Worm (Caenorhabditis elegans) whole organism, L3 larva: Measurements from ENCODE around the gene M151.7.

Experiments
- R02D3.7 ChIP-seq: fragments of 150-350 bp; optimal IDR thresholded peaks from 2 replicates; lab custom pipeline; 2014; ENCODE audit warnings: missing biosample characterization, missing genetic modification characterization
- ZK546.5 ChIP-seq: sonication (generic microtip); optimal IDR thresholded peaks from 2 replicates; lab custom pipeline; 2017; ENCODE audit warnings: missing biosample characterization, missing genetic modification characterization
- ama-1 ChIP-seq: fragments of 150-350 bp; optimal IDR thresholded peaks from 2 replicates; lab custom pipeline; 2018
- ceh-16 ChIP-seq: sonication (generic microtip); optimal IDR thresholded peaks from 2 replicates; lab custom pipeline; 2017; ENCODE audit warnings: missing biosample characterization, missing genetic modification characterization
- ceh-28 ChIP-seq: fragments of 150-350 bp; optimal IDR thresholded peaks from 2 replicates; lab custom pipeline; 2014; ENCODE audit warnings: missing biosample characterization, missing genetic modification reagents, missing genetic modification characterization
- ceh-82 ChIP-seq: fragments of 150-350 bp; optimal IDR thresholded peaks from 2 replicates; lab custom pipeline; 2014; ENCODE audit warnings: missing biosample characterization, missing genetic modification characterization
- ceh-9 ChIP-seq: sonication (generic microtip); optimal IDR thresholded peaks from 2 replicates; lab custom pipeline; 2018; ENCODE audit warnings: missing biosample characterization, missing genetic modification characterization
- daf-12 ChIP-seq: fragments of 150-350 bp; optimal IDR thresholded peaks from 2 replicates; lab custom pipeline; 2014; ENCODE audit warnings: missing biosample characterization, missing genetic modification reagents, missing genetic modification characterization
- egl-27 ChIP-seq: sonication (generic microtip); optimal IDR thresholded peaks from 4 replicates; lab custom pipeline; 2017; ENCODE audit warnings: missing biosample characterization, missing genetic modification reagents, missing genetic modification characterization
- elt-2 ChIP-seq: sonication (generic microtip); optimal IDR thresholded peaks from 2 replicates; lab custom pipeline; 2016; ENCODE audit warnings: missing genetic modification reagents, mild to moderate bottlenecking, missing genetic modification characterization, missing compliant biosample characterization
- elt-3 ChIP-seq, 3 experiments: fragments of 150-350 bp in 1 of 3; sonication (generic microtip) in 2 of 3; optimal IDR thresholded peaks; 2 replicates in 2 of 3; 4 replicates in 1 of 3; lab custom pipeline; 2014 to 2017; ENCODE audit warnings: missing biosample characterization in 3 of 3, missing genetic modification characterization in 3 of 3
- fkh-10 ChIP-seq: sonication (generic microtip); optimal IDR thresholded peaks from 2 replicates; lab custom pipeline; 2017; ENCODE audit warnings: missing biosample characterization, missing genetic modification reagents, missing genetic modification characterization
- fkh-2 ChIP-seq: fragments of 150-350 bp; optimal IDR thresholded peaks from 2 replicates; lab custom pipeline; 2014; ENCODE audit warnings: missing biosample characterization, missing genetic modification reagents, missing genetic modification characterization
- fos-1 ChIP-seq: fragments of 150-350 bp; optimal IDR thresholded peaks from 2 replicates; lab custom pipeline; 2014; ENCODE audit warnings: missing biosample characterization, missing genetic modification characterization
- hmg-11 ChIP-seq: sonication (generic microtip); optimal IDR thresholded peaks from 2 replicates; lab custom pipeline; 2016; ENCODE audit warnings: missing genetic modification characterization, missing compliant biosample characterization
- jun-1 ChIP-seq: fragments of 150-350 bp; optimal IDR thresholded peaks from 2 replicates; lab custom pipeline; 2014; ENCODE audit warnings: missing biosample characterization, missing genetic modification reagents, missing genetic modification characterization
- lin-15B ChIP-seq: fragments of 150-350 bp; optimal IDR thresholded peaks from 2 replicates; lab custom pipeline; 2014; ENCODE audit warnings: missing biosample characterization, missing genetic modification characterization
- lsy-12 ChIP-seq: sonication (generic microtip); optimal IDR thresholded peaks from 2 replicates; lab custom pipeline; 2016; ENCODE audit warnings: mild to moderate bottlenecking, missing genetic modification characterization, missing compliant biosample characterization
- mdl-1 ChIP-seq: fragments of 150-350 bp; optimal IDR thresholded peaks from 2 replicates; lab custom pipeline; 2014; ENCODE audit warnings: missing biosample characterization, missing genetic modification characterization
- nfya-1 ChIP-seq: sonication (generic microtip); optimal IDR thresholded peaks from 2 replicates; lab custom pipeline; 2017; ENCODE audit warnings: missing genetic modification characterization, mild to moderate bottlenecking, missing compliant biosample characterization, antibody characterized with exemption, moderate library complexity; ENCODE audit not compliant: insufficient read depth
- nhr-11 ChIP-seq: fragments of 150-350 bp; optimal IDR thresholded peaks from 2 replicates; lab custom pipeline; 2014; ENCODE audit warnings: missing biosample characterization, missing genetic modification characterization
- nhr-12 ChIP-seq: fragments of 150-350 bp; optimal IDR thresholded peaks from 2 replicates; lab custom pipeline; 2014; ENCODE audit warnings: missing biosample characterization, missing genetic modification characterization
- nhr-23 ChIP-seq: fragments of 150-350 bp; optimal IDR thresholded peaks from 2 replicates; lab custom pipeline; 2014; ENCODE audit warnings: missing biosample characterization, missing genetic modification reagents, missing genetic modification characterization
- nhr-25 ChIP-seq: sonication (generic microtip); optimal IDR thresholded peaks from 2 replicates; lab custom pipeline; 2017; ENCODE audit warnings: missing biosample characterization, missing genetic modification characterization
- nhr-28 ChIP-seq: fragments of 150-350 bp; optimal IDR thresholded peaks from 2 replicates; lab custom pipeline; 2014; ENCODE audit warnings: missing biosample characterization, missing genetic modification characterization
- nhr-67 ChIP-seq: fragments of 150-350 bp; optimal IDR thresholded peaks from 2 replicates; lab custom pipeline; 2014; ENCODE audit warnings: missing biosample characterization, missing genetic modification characterization
- nhr-76 ChIP-seq: fragments of 150-350 bp; sonication (generic microtip); optimal IDR thresholded peaks from 5 replicates; lab custom pipeline; 2014; ENCODE audit warnings: missing biosample characterization, missing genetic modification characterization
- nhr-77 ChIP-seq: fragments of 150-350 bp; optimal IDR thresholded peaks from 2 replicates; lab custom pipeline; 2014; ENCODE audit warnings: missing biosample characterization, missing genetic modification characterization
- pha-4 ChIP-seq: fragments of 150-350 bp; optimal IDR thresholded peaks from 2 replicates; lab custom pipeline; 2014; ENCODE audit warnings: missing biosample characterization, missing genetic modification reagents, missing genetic modification characterization
- pqm-1 ChIP-seq: fragments of 150-350 bp; optimal IDR thresholded peaks from 2 replicates; lab custom pipeline; 2017; ENCODE audit warnings: missing biosample characterization, missing genetic modification characterization, inconsistent platforms
- sea-2 ChIP-seq: fragments of 150-350 bp; sonication (generic microtip); optimal IDR thresholded peaks from 4 replicates; lab custom pipeline; 2014; ENCODE audit warnings: missing biosample characterization, missing genetic modification reagents, missing genetic modification characterization
- skn-1 ChIP-seq: fragments of 150-350 bp; optimal IDR thresholded peaks from 2 replicates; lab custom pipeline; 2014; ENCODE audit warnings: missing biosample characterization, missing genetic modification characterization
- snpc-4 ChIP-seq: fragments of 150-350 bp; optimal IDR thresholded peaks from 2 replicates; lab custom pipeline; 2014; ENCODE audit warnings: missing biosample characterization, missing genetic modification characterization
- tbx-2 ChIP-seq: sonication (generic microtip); optimal IDR thresholded peaks from 2 replicates; lab custom pipeline; 2016; ENCODE audit warnings: mild to moderate bottlenecking, missing genetic modification characterization, missing compliant biosample characterization
- ztf-11 ChIP-seq: fragments of 150-350 bp; optimal IDR thresholded peaks from 2 replicates; lab custom pipeline; 2014; ENCODE audit warnings: missing biosample characterization, missing genetic modification characterization

M151.7 gene

DNA sequence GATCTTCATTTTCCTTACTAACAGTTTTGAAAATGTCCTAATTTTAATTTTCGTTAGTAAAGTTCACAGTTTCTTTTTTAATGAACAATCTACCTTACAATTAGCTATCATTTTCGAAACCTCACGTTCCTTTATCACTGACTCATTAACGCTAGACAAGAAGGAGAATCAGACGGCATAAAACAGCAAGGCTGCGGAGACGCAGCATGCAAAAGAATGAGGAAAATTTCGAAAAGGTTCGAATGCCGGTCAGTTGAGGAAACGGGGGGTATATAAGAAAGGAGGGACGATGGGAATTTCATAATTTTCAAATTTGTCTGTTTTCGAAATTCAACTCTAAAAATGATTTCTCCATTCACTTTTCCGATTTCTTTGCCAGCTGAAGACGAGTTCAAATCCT lies 39.8 kb downstream of the M151.7 start, which contains the start of gene F19B10.13:
Gene F19B10.13 (plus strand): TSS at position 343 of the 400 bp plus-strand sequence.
- no peak for TF ChIP-seq sea-2 (GFP tag; lab: Kevin White, UChicago)
- TF ChIP-seq ZK546.5 (tag; lab: Kevin White, UChicago) = no peak
- TF ChIP-seq daf-12 (tag; lab: Kevin White, UChicago) = no peak
- TF ChIP-seq ceh-9 (tag; lab: Kevin White, UChicago) = no peak
- no peak for TF ChIP-seq lsy-12 (tag; lab: Kevin White, UChicago)
- no peak for TF ChIP-seq hmg-11 (tag; lab: Kevin White, UChicago)
- no peak for TF ChIP-seq ama-1 (lab: Kevin White, UChicago)
- TF ChIP-seq nfya-1 = peak; percentile 14
- peak; percentile 56 for TF ChIP-seq pqm-1
- TF ChIP-seq nhr-23 (tag; lab: Kevin White, UChicago) = no peak
- TF ChIP-seq elt-2 (tag; lab: Kevin White, UChicago) = peak; percentile 70
- TF ChIP-seq elt-3 (tag; optimal IDR thresholded peaks at IDR 0.05; lab: Kevin White, UChicago) = peak in 1 of 3 experiments; percentile 41
- TF ChIP-seq R02D3.7 = no peak
- no peak for TF ChIP-seq nhr-77 (tag; lab: Kevin White, UChicago)
- TF ChIP-seq fkh-2 = no peak
- TF ChIP-seq jun-1 (tag; lab: Kevin White, UChicago) = no peak
- TF ChIP-seq ceh-28 (tag; lab: Kevin White, UChicago) = no peak
- TF ChIP-seq ceh-16 (tag; lab: Kevin White, UChicago) = no peak
- no peak for TF ChIP-seq mdl-1 (tag; lab: Kevin White, UChicago)
- no peak for TF ChIP-seq nhr-12
- TF ChIP-seq nhr-25 = no peak
- no peak for TF ChIP-seq nhr-11
- TF ChIP-seq egl-27 = no peak

DNA sequence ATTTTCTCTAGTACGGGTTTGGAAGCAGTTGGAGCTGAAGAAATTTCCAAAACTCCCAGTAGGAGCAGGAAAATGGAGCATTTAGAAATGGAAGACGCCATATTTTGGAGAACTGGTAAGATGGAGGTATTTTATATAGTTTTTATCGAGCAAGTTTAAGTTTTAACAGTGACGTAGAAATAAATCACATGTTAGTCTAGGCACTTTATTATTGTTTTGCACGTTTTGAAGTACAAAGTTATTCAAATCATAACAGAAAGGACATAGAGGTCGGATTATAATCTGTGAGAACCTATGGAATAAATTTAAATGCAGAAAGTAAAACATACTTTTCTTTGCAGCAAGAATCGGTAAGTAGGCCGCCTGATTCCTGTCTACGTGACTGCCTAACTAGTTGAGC lies 41.7 kb downstream of the M151.7 start, which contains the start of gene F19B10.6:
Gene F19B10.6 (minus strand): TSS at position 101 of the 400 bp plus-strand sequence.
- TF ChIP-seq snpc-4 (tag; lab: Kevin White, UChicago) (no peak), lin-15B (tag; lab: Kevin White, UChicago) (no peak), ceh-28 (tag; lab: Kevin White, UChicago) (no peak), skn-1 (tag; lab: Kevin White, UChicago) (no peak), nhr-67 (tag; lab: Kevin White, UChicago) (no peak), nhr-28 (tag; lab: Kevin White, UChicago) (no peak), fkh-2 (no peak), ceh-82 (tag; lab: Kevin White, UChicago) (no peak), tbx-2 (tag; lab: Kevin White, UChicago) (no peak), egl-27 (no peak), nhr-77 (tag; lab: Kevin White, UChicago) (no peak), pqm-1 (no peak), R02D3.7 (no peak), nhr-11 (no peak), daf-12 (tag; lab: Kevin White, UChicago) (no peak), nhr-12 (no peak), ZK546.5 (tag; lab: Kevin White, UChicago) (no peak), nhr-76 (tag; lab: Kevin White, UChicago) (no peak)

DNA sequence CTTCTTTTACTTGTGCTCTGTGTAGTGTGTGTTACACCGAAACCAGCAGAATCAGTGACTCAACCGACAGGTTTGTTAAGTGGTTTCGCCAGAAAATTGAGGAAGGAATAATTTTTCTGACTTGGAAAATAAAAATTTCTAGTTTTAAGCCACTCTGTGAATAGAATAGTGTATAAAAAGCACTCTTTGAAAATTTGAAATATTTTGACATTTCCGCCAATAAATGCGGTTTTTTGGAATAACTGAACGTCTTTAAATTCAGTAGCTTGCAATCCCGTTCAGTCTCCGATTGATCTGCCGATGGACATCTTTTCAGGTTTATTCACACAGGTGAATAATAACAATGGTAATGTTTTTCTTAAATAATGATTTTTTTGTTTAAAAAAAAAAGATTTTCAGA lies 42.4 kb downstream of the M151.7 start, which contains the start of gene F19B10.3:
Gene F19B10.3 (plus strand): TSS at position 301 of the 400 bp plus-strand sequence.
- TF ChIP-seq skn-1 (tag; lab: Kevin White, UChicago) (no peak), nhr-76 (tag; lab: Kevin White, UChicago) (no peak), nhr-25 (no peak), lin-15B (tag; lab: Kevin White, UChicago) (no peak), fos-1 (tag; lab: Kevin White, UChicago) (no peak), ZK546.5 (tag; lab: Kevin White, UChicago) (no peak), hmg-11 (tag; lab: Kevin White, UChicago) (no peak), fkh-10 (GFP tag; lab: Kevin White, UChicago) (no peak), ceh-16 (tag; lab: Kevin White, UChicago) (no peak), ama-1 (lab: Kevin White, UChicago) (no peak), ztf-11 (tag; lab: Kevin White, UChicago) (no peak), fkh-2 (no peak)

ce11 chrII:3665181-3665580 lies 43.1 kb downstream of the M151.7 start:
- TF ChIP-seq ceh-9 (tag; lab: Kevin White, UChicago) (no peak), nfya-1 (peak; percentile 55)

- TF ChIP-seq pha-4 (tag; lab: Kevin White, UChicago) = no peak
These were observed 47.2 kb downstream of the M151.7 start, which contains the start of gene srx-97 for ce11 chrII:3669315-3669714. Gene srx-97, minus strand, starts transcription at chrII:3669415.
